Worm (Caenorhabditis elegans): ENCODE data around the gene T08G5.1.
"Not testable (repeated sequence)": the region's sequence is repeated elsewhere in the genome, so short reads cannot be mapped to it uniquely, and the experiment has no call there.

The T08G5.1 gene

DNA sequence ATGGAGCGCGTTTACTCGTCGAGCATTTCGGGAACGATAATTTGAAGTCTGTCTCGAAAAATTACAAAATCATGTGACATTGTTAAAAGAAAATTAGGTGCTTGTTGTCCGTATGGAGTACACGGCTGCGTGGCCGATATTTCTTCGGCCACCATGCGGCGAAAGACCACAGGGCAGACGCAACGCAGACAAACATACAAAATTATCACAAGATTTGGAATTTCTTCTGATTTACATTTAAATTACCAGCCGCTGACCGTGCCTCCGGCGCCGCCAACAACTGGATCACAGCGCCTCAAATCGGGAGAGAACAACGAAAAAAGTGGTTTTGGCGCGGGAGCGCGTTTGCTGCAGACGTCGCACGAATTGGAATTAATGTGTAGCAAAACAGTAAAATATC lies 36.5 kb downstream of the T08G5.1 start (continued):
- TF ChIP-seq nhr-80 (tag; optimal IDR thresholded peaks at IDR 0.05) (peak; percentile 75), nhr-27 (tag; optimal IDR thresholded peaks at IDR 0.05) (peak; percentile 75), lin-35 (GFP tag; optimal IDR thresholded peaks at IDR 0.05) (peak in 2 of 3 experiments; percentile 29 to 84), ztf-25 (GFP tag; IDR thresholded peaks at IDR 0.05) (peak; percentile 77; the same call in 1 of the 2 replicates), bed-2 (GFP tag; IDR thresholded peaks at IDR 0.05) (peak; percentile 98), egl-18 (GFP tag; IDR thresholded peaks at IDR 0.05) (peak; percentile 95), atf-7 (tag; optimal IDR thresholded peaks at IDR 0.05) (peak; percentile 95), F33H1.4 (GFP tag; IDR thresholded peaks at IDR 0.05) (peak; percentile 72), K11D2.4 (GFP tag; IDR thresholded peaks at IDR 0.05) (peak; percentile 97), madf-10 (tag; optimal IDR thresholded peaks at IDR 0.05) (peak; percentile 88), snpc-4 (tag; optimal IDR thresholded peaks at IDR 0.05) (peak in 3 of 4 experiments; percentile 48 to 82 (median 77)), F57C9.4 (tag; optimal IDR thresholded peaks at IDR 0.05) (peak; percentile 87), zim-3 (tag; optimal IDR thresholded peaks at IDR 0.05) (peak; percentile 89), F57A8.1 (GFP tag; optimal IDR thresholded peaks at IDR 0.05) (peak; percentile 34), Y56A3A.18 (GFP tag; IDR thresholded peaks at IDR 0.05) (peak; percentile 93), ccch-3 (GFP tag; optimal IDR thresholded peaks at IDR 0.05) (peak; percentile 92), F22D6.2 (tag; optimal IDR thresholded peaks at IDR 0.05) (peak; percentile 86), nfyb-1 (GFP tag; IDR thresholded peaks at IDR 0.05) (peak; percentile 97), lin-26 (GFP tag; IDR thresholded peaks at IDR 0.05) (peak; percentile 83), lir-1 (GFP tag; conservative IDR thresholded peaks at IDR 0.05) (peak; percentile 97), chd-7 (tag; optimal IDR thresholded peaks at IDR 0.05) (peak; percentile 87), F10E7.11 (tag; optimal IDR thresholded peaks at IDR 0.05) (peak; percentile 47), lin-40 (tag; optimal IDR thresholded peaks at IDR 0.05) (peak; percentile 96), akir-1 (GFP tag; optimal IDR thresholded peaks at IDR 0.05) (peak; percentile 94), aptf-2 (GFP tag; conservative IDR thresholded peaks at IDR 0.05) (peak; percentile 91), tbp1 (GFP tag; optimal IDR thresholded peaks at IDR 0.05) (peak; percentile 68), attf-3 (GFP tag; conservative IDR thresholded peaks at IDR 0.05) (peak; percentile 82), ekl-4 (GFP tag; IDR thresholded peaks at IDR 0.05) (peak; percentile 98), lag-1 (GFP tag; IDR thresholded peaks at IDR 0.05) (peak; percentile 97), rec-8 (tag; optimal IDR thresholded peaks at IDR 0.05) (peak; percentile 57 to 79), somi-1 (GFP tag; optimal IDR thresholded peaks at IDR 0.05) (peak; percentile 84), ztf-18 (tag; optimal IDR thresholded peaks at IDR 0.05) (peak; percentile 55), F52B5.7 (tag; optimal IDR thresholded peaks at IDR 0.05) (peak; percentile 73), ceh-40 (GFP tag; IDR thresholded peaks at IDR 0.05) (0 out of 2 replicates have a peak, but pooled peaks have one; percentile 25), pbrm-1 (GFP tag; IDR thresholded peaks at IDR 0.05) (peak; percentile 95), D2030.7 (GFP tag; IDR thresholded peaks at IDR 0.05) (peak; percentile 60), ets-4 (GFP tag; optimal IDR thresholded peaks at IDR 0.05) (peak; percentile 41), F37B4.10 (GFP tag; IDR thresholded peaks at IDR 0.05) (peak; percentile 90; the same call in 1 of the 2 replicates), hmg-20 (GFP tag; IDR thresholded peaks at IDR 0.05) (peak; percentile 91), gei-17 (GFP tag; optimal IDR thresholded peaks at IDR 0.05) (peak; percentile 72), ZK185.1 (tag; optimal IDR thresholded peaks at IDR 0.05; ENCODE audit: poor library complexity, severe bottlenecking) (peak; percentile 97), C17E4.6 (GFP tag; IDR thresholded peaks at IDR 0.05) (peak; percentile 85), ztf-22 (GFP tag; optimal IDR thresholded peaks at IDR 0.05) (peak; percentile 78), Y53G8AR.9 (GFP tag; conservative IDR thresholded peaks at IDR 0.05) (peak; percentile 97), hrde-1 (tag; optimal IDR thresholded peaks at IDR 0.05; ENCODE audit: borderline replicate concordance) (peak; percentile 8), snpc-1.3 (tag; optimal IDR thresholded peaks at IDR 0.05; ENCODE audit: insufficient read depth) (peak; percentile 19), F39B2.1 (GFP tag; IDR thresholded peaks at IDR 0.05) (0 out of 2 replicates have a peak, but pooled peaks have one; percentile 42)
- not testable (repeated sequence) for TF ChIP-seq snpc-4 (GFP tag; optimal IDR thresholded peaks at IDR 0.05)
